Fruit fly (Drosophila melanogaster): ENCODE measurements around the gene CG13795.

The CG13795 gene

dm6 chr2L:7678095-7678784 lies 47.9 kb downstream of the CG13795 start:
- TF ChIP-seq GATAe (GFP tag; conservative IDR thresholded peaks at IDR 0.05): peak; percentile 43
- TF ChIP-seq chinmo (GFP tag; IDR thresholded peaks at IDR 0.05; ENCODE audit: partially characterized antibody): 0 out of 4 replicates have a peak, but pooled peaks have one; percentile 68
- TF ChIP-seq Deaf1 (tag; optimal IDR thresholded peaks at IDR 0.05): peak; percentile 16
- no peak for TF ChIP-seq sens-2 (GFP tag; IDR thresholded peaks at IDR 0.05)
- no peak for TF ChIP-seq Myb (GFP tag; optimal IDR thresholded peaks at IDR 0.05)
- TF ChIP-seq CG17912 (GFP tag; optimal IDR thresholded peaks at IDR 0.05): no peak
- no peak for TF ChIP-seq Bteb2 (GFP tag; optimal IDR thresholded peaks at IDR 0.05)
- TF ChIP-seq NFAT (GFP tag; IDR thresholded peaks at IDR 0.05): no peak
- TF ChIP-seq Hey (tag; optimal IDR thresholded peaks at IDR 0.05): peak; percentile 32
- TF ChIP-seq CG10147 (GFP tag; optimal IDR thresholded peaks at IDR 0.05): peak; percentile 15
- TF ChIP-seq CG4707 (GFP tag; optimal IDR thresholded peaks at IDR 0.05): no peak
- peak; percentile 50 for TF ChIP-seq Hmr (GFP tag; optimal IDR thresholded peaks at IDR 0.05)
- TF ChIP-seq CG30020 (tag; optimal IDR thresholded peaks at IDR 0.05): no peak
- TF ChIP-seq unpg (GFP tag; optimal IDR thresholded peaks at IDR 0.05): no peak
- TF ChIP-seq sisA (GFP tag; IDR thresholded peaks at IDR 0.05): no peak
- no peak for TF ChIP-seq B-H2 (GFP tag; optimal IDR thresholded peaks at IDR 0.05)
- peak; percentile 33 for TF ChIP-seq CG10543 (GFP tag; optimal IDR thresholded peaks at IDR 0.05)
- TF ChIP-seq CG17802 (tag; optimal IDR thresholded peaks at IDR 0.05): no peak
- no peak for TF ChIP-seq Dip2 (GFP tag; IDR thresholded peaks at IDR 0.05)
- TF ChIP-seq wdn (GFP tag; IDR thresholded peaks at IDR 0.05): no peak
- peak; percentile 85 for TF ChIP-seq CG15479 (GFP tag; optimal IDR thresholded peaks at IDR 0.05)
- TF ChIP-seq CG13123 (GFP tag; optimal IDR thresholded peaks at IDR 0.05): no peak
- TF ChIP-seq Vsx1 (GFP tag; optimal IDR thresholded peaks at IDR 0.05): peak; percentile 8
- TF ChIP-seq Doc3 (GFP tag; IDR thresholded peaks at IDR 0.05; ENCODE audit: partially characterized antibody): no peak
- TF ChIP-seq sug (tag; optimal IDR thresholded peaks at IDR 0.05): peak; percentile 22
- TF ChIP-seq Ets65A (GFP tag): peak; percentile 55
- no peak for TF ChIP-seq CG14710 (tag; optimal IDR thresholded peaks at IDR 0.05)
- TF ChIP-seq gro (GFP tag; optimal IDR thresholded peaks at IDR 0.05): no peak
- no peak for TF ChIP-seq tin (GFP tag; optimal IDR thresholded peaks at IDR 0.05)
- no peak for TF ChIP-seq CG2129 (GFP tag; IDR thresholded peaks at IDR 0.05; ENCODE audit: partially characterized antibody)
- peak; percentile 18 for TF ChIP-seq mirr (GFP tag; optimal IDR thresholded peaks at IDR 0.05)
- TF ChIP-seq ham (GFP tag; IDR thresholded peaks at IDR 0.05): no peak

DNA sequence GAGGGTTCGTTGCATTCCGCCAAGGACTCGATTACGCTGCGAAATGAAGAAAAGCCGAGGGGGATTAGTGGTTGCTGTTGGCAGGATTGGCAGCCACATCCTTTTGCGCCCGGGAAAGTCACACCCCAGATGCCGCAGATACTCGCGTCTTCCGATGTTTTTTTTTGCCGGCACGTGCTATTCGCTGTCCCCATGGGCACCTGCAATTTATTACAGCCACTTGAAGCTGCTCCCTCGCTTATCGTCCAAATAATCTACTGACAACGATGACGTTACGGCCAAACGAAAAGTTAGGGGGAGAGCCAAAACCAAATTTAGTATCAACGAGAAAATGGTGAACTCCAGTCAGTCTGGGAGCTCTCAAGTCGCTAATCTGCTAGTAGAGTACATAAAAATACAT lies 49.1 kb downstream of the CG13795 start:
- TF ChIP-seq CG1602 (GFP tag; optimal IDR thresholded peaks at IDR 0.05) (no peak), cwo (GFP tag; optimal IDR thresholded peaks at IDR 0.05) (peak; percentile 55), CG4854 (GFP tag; optimal IDR thresholded peaks at IDR 0.05) (no peak), wek (GFP tag; optimal IDR thresholded peaks at IDR 0.05) (no peak), chinmo (GFP tag; IDR thresholded peaks at IDR 0.05; ENCODE audit: partially characterized antibody) (peak; percentile 54; the same call in 1 of the 4 replicates), gfzf (GFP tag; optimal IDR thresholded peaks at IDR 0.05) (no peak)

DNA sequence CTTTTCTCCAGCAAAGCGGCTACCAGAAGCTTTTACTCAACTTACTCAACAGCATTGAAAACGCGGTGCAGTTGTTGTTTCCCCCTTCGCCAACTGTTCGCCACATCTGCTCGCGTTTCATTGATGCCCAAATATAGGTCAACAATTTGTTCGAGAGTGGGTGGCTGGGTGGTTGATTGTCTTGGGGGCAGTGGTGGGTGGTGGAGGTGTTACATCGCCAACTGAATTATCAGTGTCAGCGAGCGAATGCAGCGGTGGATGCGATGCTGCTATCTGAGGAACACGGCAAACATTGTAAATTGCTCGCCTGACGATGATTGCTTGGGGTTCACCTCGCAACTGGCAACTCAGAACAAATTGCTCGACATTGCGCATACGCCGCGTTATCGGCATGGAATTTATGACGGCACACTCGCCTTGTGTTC lies 50.3 kb downstream of the CG13795 start:
- TF ChIP-seq CG10147 (GFP tag; optimal IDR thresholded peaks at IDR 0.05) (no peak), CG3847 (GFP tag; IDR thresholded peaks at IDR 0.05) (no peak), emc (GFP tag; optimal IDR thresholded peaks at IDR 0.05) (no peak), ERR (GFP tag; optimal IDR thresholded peaks at IDR 0.05) (no peak), Hsf (GFP tag; optimal IDR thresholded peaks at IDR 0.05) (no peak), Med (GFP tag) (peak; percentile 29), CG2875 (GFP tag; optimal IDR thresholded peaks at IDR 0.05) (no peak), CG18262 (tag; optimal IDR thresholded peaks at IDR 0.05) (no peak), CG7372 (GFP tag; IDR thresholded peaks at IDR 0.05) (0 out of 2 replicates have a peak, but pooled peaks have one; percentile 14), sd (tag; optimal IDR thresholded peaks at IDR 0.05) (peak; percentile 52), B-H2 (GFP tag; optimal IDR thresholded peaks at IDR 0.05) (no peak), chinmo (GFP tag; IDR thresholded peaks at IDR 0.05; ENCODE audit: partially characterized antibody) (peak; percentile 76; the same call in 3 of the 4 replicates), org-1 (GFP tag; optimal IDR thresholded peaks at IDR 0.05) (no peak), bowl (GFP tag; IDR thresholded peaks at IDR 0.05) (no peak), CG13123 (GFP tag; optimal IDR thresholded peaks at IDR 0.05) (no peak)
